Fruit fly (Drosophila melanogaster): Measurements from ENCODE around the gene CG7990.

Gene CG7990

dm6 chrX:19201630-19202029, at the start of gene CG7990:
TSS of gene CG7990 (minus strand) at chrX:19201979.
- TF ChIP-seq CG8478 (optimal IDR thresholded peaks at IDR 0.05) (no peak), pan (optimal IDR thresholded peaks at IDR 0.05) (no peak), Dll (optimal IDR thresholded peaks at IDR 0.05) (no peak), psq (optimal IDR thresholded peaks at IDR 0.05) (no peak), EcR (GFP tag; optimal IDR thresholded peaks at IDR 0.05) (no peak), usp (GFP tag; optimal IDR thresholded peaks at IDR 0.05) (no peak)

- TF ChIP-seq psq (optimal IDR thresholded peaks at IDR 0.05), result no peak
- no peak for TF ChIP-seq Dll (optimal IDR thresholded peaks at IDR 0.05)
- TF ChIP-seq pan (optimal IDR thresholded peaks at IDR 0.05), result no peak
- no peak for TF ChIP-seq usp (GFP tag; optimal IDR thresholded peaks at IDR 0.05)
- no peak for TF ChIP-seq EcR (GFP tag; optimal IDR thresholded peaks at IDR 0.05)
- TF ChIP-seq CG8478 (optimal IDR thresholded peaks at IDR 0.05), result no peak
These were observed 48.4 kb upstream of the CG7990 start for dm6 chrX:19250151-19250550.

dm6 chrX:19249339-19249738, 47.6 kb upstream of the CG7990 start:
- TF ChIP-seq usp (GFP tag; optimal IDR thresholded peaks at IDR 0.05), result no peak

- no peak for TF ChIP-seq EcR (GFP tag; optimal IDR thresholded peaks at IDR 0.05)
- no peak for TF ChIP-seq usp (GFP tag; optimal IDR thresholded peaks at IDR 0.05)
- no peak for TF ChIP-seq Dll (optimal IDR thresholded peaks at IDR 0.05)
- no peak for TF ChIP-seq CG8478 (optimal IDR thresholded peaks at IDR 0.05)
- TF ChIP-seq pan (optimal IDR thresholded peaks at IDR 0.05), result no peak
These were observed 46.8 kb upstream of the CG7990 start, which contains the start of gene Hs3st-B for dm6 chrX:19248426-19249217. TSS of gene Hs3st-B (plus strand) at chrX:19248639.

- TF ChIP-seq psq (optimal IDR thresholded peaks at IDR 0.05) (no peak), pan (optimal IDR thresholded peaks at IDR 0.05) (no peak), EcR (GFP tag; optimal IDR thresholded peaks at IDR 0.05) (no peak), Dll (optimal IDR thresholded peaks at IDR 0.05) (no peak), usp (GFP tag; optimal IDR thresholded peaks at IDR 0.05) (no peak), CG8478 (optimal IDR thresholded peaks at IDR 0.05) (no peak)
These were observed 45.6 kb upstream of the CG7990 start, which contains the start of gene CG7992 for dm6 chrX:19247200-19248052. TSS of gene CG7992 (minus strand) at chrX:19247250.

- TF ChIP-seq psq (optimal IDR thresholded peaks at IDR 0.05) (no peak), pan (optimal IDR thresholded peaks at IDR 0.05) (no peak), Dll (optimal IDR thresholded peaks at IDR 0.05) (no peak), CG8478 (optimal IDR thresholded peaks at IDR 0.05) (no peak)
These were observed 41.6 kb upstream of the CG7990 start, which contains the start of gene CG7889 for dm6 chrX:19243379-19243834. TSS of gene CG7889 (plus strand) at chrX:19243631.

dm6 chrX:19241790-19242373, 40.1 kb upstream of the CG7990 start, which contains the start of gene CG14196:
TSS of gene CG14196 (minus strand) at chrX:19241840.
- no peak for TF ChIP-seq pan (optimal IDR thresholded peaks at IDR 0.05)
- no peak for TF ChIP-seq CG8478 (optimal IDR thresholded peaks at IDR 0.05)
- TF ChIP-seq Dll (optimal IDR thresholded peaks at IDR 0.05), result no peak
- TF ChIP-seq usp (GFP tag; optimal IDR thresholded peaks at IDR 0.05), result no peak
- no peak for TF ChIP-seq psq (optimal IDR thresholded peaks at IDR 0.05)
- TF ChIP-seq EcR (GFP tag; optimal IDR thresholded peaks at IDR 0.05), result no peak

dm6 chrX:19240230-19240839, 38.6 kb upstream of the CG7990 start:
- TF ChIP-seq CG8478 (optimal IDR thresholded peaks at IDR 0.05) (no peak), psq (optimal IDR thresholded peaks at IDR 0.05) (no peak), EcR (GFP tag; optimal IDR thresholded peaks at IDR 0.05) (no peak), pan (optimal IDR thresholded peaks at IDR 0.05) (no peak), Dll (optimal IDR thresholded peaks at IDR 0.05) (no peak), usp (GFP tag; optimal IDR thresholded peaks at IDR 0.05) (no peak)

dm6 chrX:19239365-19239764, 37.6 kb upstream of the CG7990 start:
- TF ChIP-seq Dll (optimal IDR thresholded peaks at IDR 0.05), result no peak
- TF ChIP-seq pan (optimal IDR thresholded peaks at IDR 0.05), result no peak
- TF ChIP-seq usp (GFP tag; optimal IDR thresholded peaks at IDR 0.05), result no peak
- TF ChIP-seq CG8478 (optimal IDR thresholded peaks at IDR 0.05), result no peak
- TF ChIP-seq EcR (GFP tag; optimal IDR thresholded peaks at IDR 0.05), result no peak
- TF ChIP-seq psq (optimal IDR thresholded peaks at IDR 0.05), result no peak

- TF ChIP-seq EcR (GFP tag; optimal IDR thresholded peaks at IDR 0.05), result no peak
These were observed 36.8 kb upstream of the CG7990 start for dm6 chrX:19238613-19239012.

dm6 chrX:19229855-19230433, 28.2 kb upstream of the CG7990 start:
- TF ChIP-seq usp (GFP tag; optimal IDR thresholded peaks at IDR 0.05) (no peak), CG8478 (optimal IDR thresholded peaks at IDR 0.05) (no peak), Dll (optimal IDR thresholded peaks at IDR 0.05) (no peak), psq (optimal IDR thresholded peaks at IDR 0.05) (no peak), pan (optimal IDR thresholded peaks at IDR 0.05) (no peak), EcR (GFP tag; optimal IDR thresholded peaks at IDR 0.05) (no peak)
